Fruit fly (Drosophila melanogaster) whole organism, prepupa: ENCODE results near the gene CG13813.

ENCODE experiments used
- CG10631 ChIP-seq: fragments of 200-800 bp; sonication (Bioruptor generic); optimal IDR thresholded peaks from 2 replicates; lab custom pipeline; 2016; ENCODE audit warnings: missing biosample characterization, missing genetic modification characterization
- CG11762 ChIP-seq: fragments of 200-800 bp; sonication (Bioruptor generic); optimal IDR thresholded peaks from 3 replicates; lab custom pipeline; 2016; ENCODE audit warnings: missing biosample characterization, missing genetic modification characterization; ENCODE audit not compliant: insufficient read depth
- CG11902 ChIP-seq: fragments of 200-800 bp; sonication (Bioruptor generic); optimal IDR thresholded peaks from 3 replicates; lab custom pipeline; 2016; ENCODE audit warnings: missing biosample characterization, missing genetic modification characterization
- CG15336 ChIP-seq: fragments of 200-800 bp; sonication (Bioruptor generic); IDR thresholded peaks from 2 replicates; pipeline ENCODE4 v1.3.6; 2022; ENCODE audit warnings: missing biosample characterization, missing genetic modification characterization
- CG3032 ChIP-seq: fragments of 200-800 bp; optimal IDR thresholded peaks from 2 replicates; lab custom pipeline; 2019; ENCODE audit warnings: missing biosample characterization, mild to moderate bottlenecking, missing genetic modification characterization, moderate library complexity
- CG31627 ChIP-seq: fragments of 200-800 bp; sonication (Bioruptor generic); optimal IDR thresholded peaks from 3 replicates; lab custom pipeline; 2016; ENCODE audit warnings: missing biosample characterization, missing genetic modification characterization
- CG32006 ChIP-seq: fragments of 200-800 bp; sonication (Bioruptor generic); optimal IDR thresholded peaks from 3 replicates; lab custom pipeline; 2017; ENCODE audit warnings: missing biosample characterization, mild to moderate bottlenecking, missing genetic modification characterization
- CG34406 ChIP-seq: fragments of 200-800 bp; sonication (Bioruptor generic); optimal IDR thresholded peaks from 3 replicates; lab custom pipeline; 2016; ENCODE audit warnings: missing biosample characterization, missing genetic modification characterization
- CG3919 ChIP-seq: fragments of 200-800 bp; sonication (Bioruptor generic); optimal IDR thresholded peaks from 3 replicates; lab custom pipeline; 2016; ENCODE audit warnings: missing biosample characterization, missing genetic modification characterization
- CG4318 ChIP-seq: fragments of 200-800 bp; sonication (Bioruptor generic); optimal IDR thresholded peaks from 3 replicates; lab custom pipeline; 2017; ENCODE audit warnings: missing biosample characterization, mild to moderate bottlenecking, missing genetic modification characterization
- CG6163 ChIP-seq: fragments of 200-800 bp; sonication (Bioruptor generic); IDR thresholded peaks from 3 replicates; pipeline ENCODE4 v1.3.6; 2022; ENCODE audit warnings: missing biosample characterization, missing genetic modification characterization
- CG6276 ChIP-seq: fragments of 200-800 bp; sonication (Bioruptor generic); optimal IDR thresholded peaks from 2 replicates; lab custom pipeline; 2017; ENCODE audit warnings: missing biosample characterization, mild to moderate bottlenecking, missing genetic modification characterization
- CG6808 ChIP-seq: fragments of 200-800 bp; sonication (Bioruptor generic); optimal IDR thresholded peaks from 3 replicates; lab custom pipeline; 2017; ENCODE audit warnings: missing biosample characterization, missing genetic modification characterization, mild to moderate bottlenecking, moderate library complexity, missing genetic modification reagents
- CG6854 ChIP-seq: fragments of 200-800 bp; sonication (Bioruptor generic); optimal IDR thresholded peaks from 2 replicates; lab custom pipeline; 2017; ENCODE audit warnings: missing biosample characterization, mild to moderate bottlenecking, missing genetic modification characterization
- CG7368 ChIP-seq: fragments of 200-800 bp; sonication (Bioruptor generic); optimal IDR thresholded peaks from 3 replicates; lab custom pipeline; 2016; ENCODE audit warnings: missing biosample characterization, missing genetic modification characterization
- CG8119 ChIP-seq: fragments of 200-800 bp; sonication (Bioruptor generic); IDR thresholded peaks from 3 replicates; pipeline ENCODE4 v1.3.6; 2022; ENCODE audit warnings: missing biosample characterization, missing genetic modification characterization
- CG8319 ChIP-seq: fragments of 200-800 bp; sonication (Bioruptor generic); optimal IDR thresholded peaks from 3 replicates; lab custom pipeline; 2016; ENCODE audit warnings: missing biosample characterization, missing genetic modification characterization
- CG9139 ChIP-seq: fragments of 200-800 bp; sonication (Bioruptor generic); optimal IDR thresholded peaks from 3 replicates; lab custom pipeline; 2017; ENCODE audit warnings: missing biosample characterization, mild to moderate bottlenecking, missing genetic modification characterization
- Eip75B ChIP-seq: fragments of 200-800 bp; sonication (Bioruptor generic); optimal IDR thresholded peaks from 3 replicates; lab custom pipeline; 2016; ENCODE audit warnings: missing biosample characterization, missing genetic modification characterization
- Eip78C ChIP-seq: fragments of 200-800 bp; sonication (Bioruptor generic); peaks from one replicate; lab custom pipeline; 2016; ENCODE audit warnings: missing biosample characterization, missing genetic modification characterization
- Eip93F ChIP-seq: fragments of 200-800 bp; sonication (Bioruptor generic); optimal IDR thresholded peaks from 2 replicates; lab custom pipeline; 2016; ENCODE audit warnings: missing biosample characterization, mild to moderate bottlenecking, missing genetic modification characterization
- Ets21C ChIP-seq: fragments of 200-800 bp; sonication (Bioruptor generic); optimal IDR thresholded peaks from 3 replicates; lab custom pipeline; 2016; ENCODE audit warnings: missing biosample characterization, missing genetic modification characterization
- Ets96B ChIP-seq: fragments of 200-800 bp; optimal IDR thresholded peaks from 2 replicates; lab custom pipeline; 2019; ENCODE audit warnings: missing biosample characterization, mild to moderate bottlenecking, missing genetic modification characterization, moderate library complexity
- Hr38 ChIP-seq: sonication (Bioruptor generic); optimal IDR thresholded peaks from 2 replicates; lab custom pipeline; 2016; ENCODE audit warnings: missing biosample characterization, missing genetic modification characterization
- Hr39 ChIP-seq: fragments of 200-800 bp; sonication (Bioruptor generic); optimal IDR thresholded peaks from 2 replicates; lab custom pipeline; 2016; ENCODE audit warnings: missing biosample characterization, missing genetic modification characterization
- Hr4 ChIP-seq: fragments of 200-800 bp; sonication (Bioruptor generic); optimal IDR thresholded peaks from 3 replicates; lab custom pipeline; 2016; ENCODE audit warnings: missing biosample characterization, missing genetic modification characterization
- Met ChIP-seq: fragments of 200-800 bp; sonication (Bioruptor generic); optimal IDR thresholded peaks from 3 replicates; lab custom pipeline; 2016; ENCODE audit warnings: missing biosample characterization, missing genetic modification characterization
- OdsH ChIP-seq: fragments of 200-800 bp; sonication (Bioruptor generic); optimal IDR thresholded peaks from 3 replicates; lab custom pipeline; 2016; ENCODE audit warnings: missing biosample characterization, missing genetic modification characterization
- Smox ChIP-seq: fragments of 200-800 bp; sonication (Bioruptor generic); optimal IDR thresholded peaks from 3 replicates; lab custom pipeline; 2016; ENCODE audit warnings: missing biosample characterization, missing genetic modification characterization
- Sox102F ChIP-seq: fragments of 200-800 bp; sonication (Bioruptor generic); optimal IDR thresholded peaks from 2 replicates; lab custom pipeline; 2016; ENCODE audit warnings: missing biosample characterization, mild to moderate bottlenecking, missing genetic modification characterization
- Sox14 ChIP-seq: fragments of 200-800 bp; sonication (Bioruptor generic); optimal IDR thresholded peaks from 3 replicates; lab custom pipeline; 2016; ENCODE audit warnings: missing biosample characterization, missing genetic modification characterization
- Sox15 ChIP-seq: fragments of 200-800 bp; sonication (Bioruptor generic); optimal IDR thresholded peaks from 3 replicates; lab custom pipeline; 2016; ENCODE audit warnings: missing biosample characterization, missing genetic modification characterization
- cyc ChIP-seq: fragments of 200-800 bp; sonication (Bioruptor generic); optimal IDR thresholded peaks from 3 replicates; lab custom pipeline; 2016; ENCODE audit warnings: missing biosample characterization, missing genetic modification characterization
- dac ChIP-seq: fragments of 200-800 bp; sonication (Bioruptor generic); optimal IDR thresholded peaks from 2 replicates; lab custom pipeline; 2017; ENCODE audit warnings: missing biosample characterization, mild to moderate bottlenecking, missing genetic modification characterization
- dsx ChIP-seq: fragments of 200-800 bp; optimal IDR thresholded peaks from 3 replicates; lab custom pipeline; 2019; ENCODE audit warnings: missing biosample characterization, mild to moderate bottlenecking, missing genetic modification characterization, moderate library complexity; ENCODE audit not compliant: poor library complexity, severe bottlenecking
- eg ChIP-seq: fragments of 200-800 bp; sonication (Bioruptor generic); IDR thresholded peaks from 3 replicates; pipeline ENCODE4 v1.3.6; 2022; ENCODE audit warnings: missing biosample characterization, missing genetic modification characterization
- esn ChIP-seq: fragments of 200-800 bp; sonication (Bioruptor generic); optimal IDR thresholded peaks from 2 replicates; lab custom pipeline; 2016; ENCODE audit warnings: missing biosample characterization, mild to moderate bottlenecking, missing genetic modification characterization, moderate library complexity
- fd59A ChIP-seq: fragments of 200-800 bp; sonication (Bioruptor generic); optimal IDR thresholded peaks from 2 replicates; lab custom pipeline; 2017; ENCODE audit warnings: missing biosample characterization, mild to moderate bottlenecking, missing genetic modification characterization, missing genetic modification reagents
- fd85E ChIP-seq: fragments of 200-800 bp; sonication (Bioruptor generic); optimal IDR thresholded peaks from 3 replicates; lab custom pipeline; 2016; ENCODE audit warnings: missing biosample characterization, missing genetic modification characterization
- lz ChIP-seq: fragments of 200-800 bp; sonication (Bioruptor generic); optimal IDR thresholded peaks from 3 replicates; lab custom pipeline; 2016; ENCODE audit warnings: missing biosample characterization, missing genetic modification characterization
- net ChIP-seq: fragments of 200-800 bp; sonication (Bioruptor generic); optimal IDR thresholded peaks from 3 replicates; lab custom pipeline; 2016; ENCODE audit warnings: missing biosample characterization, missing genetic modification characterization
- pdm3 ChIP-seq: fragments of 200-800 bp; sonication (Bioruptor generic); optimal IDR thresholded peaks from 3 replicates; lab custom pipeline; 2016; ENCODE audit warnings: missing biosample characterization, missing genetic modification characterization
- ss ChIP-seq, 2 experiments: fragments of 200-800 bp; sonication (Bioruptor generic); optimal IDR thresholded peaks; 2 replicates in 1 of 2; 3 replicates in 1 of 2; lab custom pipeline; 2017 to 2018; ENCODE audit warnings: mild to moderate bottlenecking in 2 of 2, missing biosample characterization in 2 of 2, missing genetic modification characterization in 2 of 2, moderate library complexity in 1 of 2
- svp ChIP-seq: fragments of 200-800 bp; sonication (Bioruptor generic); peaks from one replicate; lab custom pipeline; 2016; ENCODE audit warnings: missing biosample characterization, missing genetic modification characterization
- topi ChIP-seq: fragments of 200-800 bp; sonication (Bioruptor generic); optimal IDR thresholded peaks from 3 replicates; lab custom pipeline; 2016; ENCODE audit warnings: missing biosample characterization, missing genetic modification characterization

CG13813 gene

dm6 chr3L:20231369-20231768, at the start of gene CG13813:
CG13813 (plus strand) TSS chr3L:20231669.
- TF ChIP-seq Smox (GFP tag; lab: Kevin White, UChicago) (no peak), Hr38 (GFP tag; lab: Kevin White, UChicago) (no peak), Ets21C (GFP tag; lab: Kevin White, UChicago) (no peak), CG32006 (GFP tag; lab: Kevin White, UChicago) (no peak), dsx (GFP tag; lab: Kevin White, UChicago) (no peak), Hr4 (GFP tag; lab: Kevin White, UChicago) (no peak), Sox14 (GFP tag; lab: Kevin White, UChicago) (no peak), dac (no peak), CG4318 (GFP tag; lab: Kevin White, UChicago) (no peak), CG6854 (GFP tag; lab: Kevin White, UChicago) (no peak), pdm3 (no peak)

- TF ChIP-seq CG8119 (GFP tag; lab: Robert Waterston, UW) (no peak), OdsH (GFP tag; lab: Kevin White, UChicago) (no peak), Ets96B (tag; lab: Kevin White, UChicago) (no peak), topi (no peak), ss (GFP tag; optimal IDR thresholded peaks at IDR 0.05; lab: Kevin White, UChicago) (no peak), Hr39 (no peak), CG7368 (GFP tag; lab: Kevin White, UChicago) (no peak), CG3032 (tag; lab: Kevin White, UChicago) (no peak), lz (GFP tag; lab: Kevin White, UChicago) (no peak), Hr38 (GFP tag; lab: Kevin White, UChicago) (no peak)
- TF ChIP-seq, all 60 proteins: peak for 0
Measured at dm6 chr3L:20182799-20183198, 48.7 kb upstream of the CG13813 start.

- TF ChIP-seq CG6808, result peak; percentile 61
- TF ChIP-seq CG6276, result peak; percentile 49
- TF ChIP-seq ss (GFP tag; optimal IDR thresholded peaks at IDR 0.05; lab: Kevin White, UChicago), result peak; percentile 55 to 61
- TF ChIP-seq Sox15, result peak; percentile 46
- peak; percentile 89 for TF ChIP-seq Eip78C
- TF ChIP-seq CG10631 (GFP tag; lab: Kevin White, UChicago), result peak; percentile 70
- peak; percentile 62; the same call in 2 of the 3 replicates for TF ChIP-seq CG6163 (GFP tag; lab: Robert Waterston, UW)
- TF ChIP-seq Eip93F, result no peak
- TF ChIP-seq Sox14 (GFP tag; lab: Kevin White, UChicago), result peak; percentile 70
- no peak for TF ChIP-seq CG6854 (GFP tag; lab: Kevin White, UChicago)
- TF ChIP-seq CG15336 (GFP tag; lab: Robert Waterston, UW), result peak; percentile 85
- peak; percentile 38 for TF ChIP-seq CG9139 (GFP tag; lab: Kevin White, UChicago)
- no peak for TF ChIP-seq Ets21C (GFP tag; lab: Kevin White, UChicago)
- peak; percentile 73 for TF ChIP-seq net
- peak; percentile 50 for TF ChIP-seq CG11762 (GFP tag; lab: Kevin White, UChicago)
- peak; percentile 59 for TF ChIP-seq CG34406
- TF ChIP-seq CG3919, result peak; percentile 70
- TF ChIP-seq Eip75B (GFP tag; lab: Kevin White, UChicago), result peak; percentile 61
- peak; percentile 64 for TF ChIP-seq eg (GFP tag; lab: Robert Waterston, UW)
- TF ChIP-seq fd85E (GFP tag; lab: Kevin White, UChicago), result no peak
- TF ChIP-seq Ets96B (tag; lab: Kevin White, UChicago), result peak; percentile 68
- peak; percentile 78 for TF ChIP-seq OdsH (GFP tag; lab: Kevin White, UChicago)
- TF ChIP-seq CG3032 (tag; lab: Kevin White, UChicago), result peak; percentile 63
- peak; percentile 69 for TF ChIP-seq esn (GFP tag; lab: Kevin White, UChicago)
- peak; percentile 71 for TF ChIP-seq Met
- TF ChIP-seq dsx (GFP tag; lab: Kevin White, UChicago), result peak; percentile 65
- peak; percentile 56 for TF ChIP-seq Hr39
- peak; percentile 40 for TF ChIP-seq lz (GFP tag; lab: Kevin White, UChicago)
- TF ChIP-seq CG31627 (GFP tag; lab: Kevin White, UChicago), result peak; percentile 68
- TF ChIP-seq CG8319 (GFP tag; lab: Kevin White, UChicago), result peak; percentile 22
- peak; percentile 49 for TF ChIP-seq CG11902 (GFP tag; lab: Kevin White, UChicago)
- TF ChIP-seq Hr38 (GFP tag; lab: Kevin White, UChicago), result no peak
- peak; percentile 63 for TF ChIP-seq Sox102F (GFP tag; lab: Kevin White, UChicago)
- no peak for TF ChIP-seq CG7368 (GFP tag; lab: Kevin White, UChicago)
- TF ChIP-seq svp (GFP tag; lab: Kevin White, UChicago), result peak; percentile 74
- TF ChIP-seq cyc (GFP tag; lab: Kevin White, UChicago), result peak; percentile 58
- peak; percentile 67 for TF ChIP-seq fd59A (GFP tag; lab: Kevin White, UChicago)
Measured at dm6 chr3L:20183345-20184088, 48.0 kb upstream of the CG13813 start.
